Worm (Caenorhabditis elegans) whole organism, early embryonic: ENCODE data around the gene Y75B12B.13.
"Not testable (repeated sequence)": the region's sequence is repeated elsewhere in the genome, so short reads cannot be mapped to it uniquely, and the experiment has no call there.

Experiments
- F13C5.2 ChIP-seq: sonication (generic microtip); optimal IDR thresholded peaks from 2 replicates; lab custom pipeline; 2017; ENCODE audit warnings: mild to moderate bottlenecking, missing genetic modification characterization, inconsistent platforms, missing compliant biosample characterization
- ama-1 ChIP-seq: fragments of 150-350 bp; optimal IDR thresholded peaks from 2 replicates; lab custom pipeline; 2014
- ets-7 ChIP-seq: sonication (generic microtip); optimal IDR thresholded peaks from 2 replicates; lab custom pipeline; 2016; ENCODE audit warnings: missing genotype, missing genetic modification characterization, missing compliant biosample characterization
- flt-1 ChIP-seq: fragments of 200-800 bp; sonication (Bioruptor generic); IDR thresholded peaks from 2 replicates; pipeline ENCODE4 v1.3.6; 2022; ENCODE audit warnings: missing genetic modification characterization, missing compliant biosample characterization
- hmg-4 ChIP-seq: fragments of 200-800 bp; sonication (Bioruptor generic); optimal IDR thresholded peaks from 2 replicates; lab custom pipeline; 2018; ENCODE audit warnings: mild to moderate bottlenecking, missing genetic modification characterization, missing compliant biosample characterization
- hnd-1 ChIP-seq: sonication (generic microtip); optimal IDR thresholded peaks from 2 replicates; lab custom pipeline; 2016; ENCODE audit warnings: missing genetic modification characterization, missing compliant biosample characterization
- sea-1 ChIP-seq: fragments of 200-800 bp; sonication (Bioruptor generic); conservative IDR thresholded peaks from 2 replicates; pipeline ENCODE4 v1.3.6; 2022; ENCODE audit warnings: missing genetic modification characterization, missing compliant biosample characterization
- tbx-37 ChIP-seq: fragments of 200-800 bp; sonication (Bioruptor generic); conservative IDR thresholded peaks from 2 replicates; pipeline ENCODE4 v1.3.6; 2022; ENCODE audit warnings: missing genetic modification reagents, missing genetic modification characterization, missing compliant biosample characterization
- tra-4 ChIP-seq: sonication (generic microtip); optimal IDR thresholded peaks from 2 replicates; lab custom pipeline; 2017; ENCODE audit warnings: missing genetic modification characterization, missing compliant biosample characterization

DNA sequence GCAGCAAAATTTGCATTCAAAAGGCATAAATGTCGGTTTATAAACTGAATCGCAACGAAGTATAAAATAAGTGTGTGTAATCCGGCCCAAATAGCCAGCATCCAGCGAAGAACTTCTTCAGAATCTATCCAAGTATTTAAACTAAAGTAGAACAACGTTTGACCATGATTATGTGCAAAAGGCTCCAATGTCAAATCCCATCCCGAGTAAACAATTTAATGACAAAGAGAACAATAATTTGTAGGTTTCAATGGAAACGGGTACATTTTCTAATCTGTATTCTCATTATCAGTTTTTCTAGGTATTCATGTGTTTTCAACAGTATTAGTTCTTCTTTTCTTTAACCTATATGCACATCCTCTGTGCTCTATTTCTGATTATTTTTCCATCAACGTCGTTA lies 13.9 kb upstream of the Y75B12B.13 start, which contains the start of gene C41G6.12:
- TF ChIP-seq flt-1; ama-1 (lab: Kevin White, UChicago); tra-4 (tag; lab: Kevin White, UChicago); sea-1; tbx-37 (GFP tag; lab: Robert Waterston, UW); F13C5.2; hnd-1; hmg-4 (GFP tag; lab: Kevin White, UChicago); ets-7: not testable (repeated sequence)
